Fruit fly (Drosophila melanogaster) whole organism, prepupa: ENCODE data around the gene SLC22A.

Source experiments
- Blimp-1 ChIP-seq: fragments of 200-800 bp; sonication (Bioruptor generic); optimal IDR thresholded peaks from 3 replicates; lab custom pipeline; 2017; ENCODE audit warnings: missing biosample characterization, missing genetic modification characterization, mild to moderate bottlenecking, moderate library complexity, missing genetic modification reagents
- CG10631 ChIP-seq: fragments of 200-800 bp; sonication (Bioruptor generic); optimal IDR thresholded peaks from 2 replicates; lab custom pipeline; 2016; ENCODE audit warnings: missing biosample characterization, missing genetic modification characterization
- CG11762 ChIP-seq: fragments of 200-800 bp; sonication (Bioruptor generic); optimal IDR thresholded peaks from 3 replicates; lab custom pipeline; 2016; ENCODE audit warnings: missing biosample characterization, missing genetic modification characterization; ENCODE audit not compliant: insufficient read depth
- CG6808 ChIP-seq: fragments of 200-800 bp; sonication (Bioruptor generic); optimal IDR thresholded peaks from 3 replicates; lab custom pipeline; 2017; ENCODE audit warnings: missing biosample characterization, missing genetic modification characterization, mild to moderate bottlenecking, moderate library complexity, missing genetic modification reagents
- CG8319 ChIP-seq: fragments of 200-800 bp; sonication (Bioruptor generic); optimal IDR thresholded peaks from 3 replicates; lab custom pipeline; 2016; ENCODE audit warnings: missing biosample characterization, missing genetic modification characterization
- Hr4 ChIP-seq: fragments of 200-800 bp; sonication (Bioruptor generic); optimal IDR thresholded peaks from 3 replicates; lab custom pipeline; 2016; ENCODE audit warnings: missing biosample characterization, missing genetic modification characterization
- Lpt ChIP-seq: fragments of 200-800 bp; sonication (Bioruptor generic); optimal IDR thresholded peaks from 3 replicates; lab custom pipeline; 2016; ENCODE audit warnings: missing biosample characterization, missing genetic modification characterization
- Sox14 ChIP-seq: fragments of 200-800 bp; sonication (Bioruptor generic); optimal IDR thresholded peaks from 3 replicates; lab custom pipeline; 2016; ENCODE audit warnings: missing biosample characterization, missing genetic modification characterization
- lz ChIP-seq: fragments of 200-800 bp; sonication (Bioruptor generic); optimal IDR thresholded peaks from 3 replicates; lab custom pipeline; 2016; ENCODE audit warnings: missing biosample characterization, missing genetic modification characterization

DNA sequence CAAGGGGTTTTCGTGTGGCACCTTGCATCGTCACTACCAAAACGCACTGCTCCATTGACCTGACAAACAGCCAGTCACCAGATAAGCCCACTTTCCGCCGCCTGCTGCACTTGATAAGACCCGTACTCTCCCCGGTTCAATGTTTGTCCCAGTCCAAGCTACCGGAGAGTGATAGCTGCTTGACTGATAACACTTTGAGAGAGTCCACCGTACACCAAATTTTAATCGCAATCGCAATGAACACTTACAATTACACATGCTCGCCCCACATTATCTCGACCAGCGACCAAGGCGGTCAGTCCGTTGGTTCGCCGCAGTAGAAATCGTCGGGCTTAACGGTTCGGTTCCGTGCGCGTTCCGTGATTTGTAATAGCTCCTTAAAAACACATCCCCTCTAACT is 37.2 kb downstream of the SLC22A start, which contains the start of gene P5CS:
- no peak for TF ChIP-seq lz (GFP tag; lab: Kevin White, UChicago)
- TF ChIP-seq Hr4 (GFP tag; lab: Kevin White, UChicago): no peak
- no peak for TF ChIP-seq Blimp-1 (GFP tag; lab: Kevin White, UChicago)
- TF ChIP-seq Sox14: no peak
- no peak for TF ChIP-seq Lpt (GFP tag; lab: Kevin White, UChicago)
- no peak for TF ChIP-seq CG10631 (GFP tag; lab: Kevin White, UChicago)
- TF ChIP-seq CG6808: no peak
- TF ChIP-seq CG11762 (GFP tag; lab: Kevin White, UChicago): no peak
- TF ChIP-seq CG8319 (GFP tag; lab: Kevin White, UChicago): no peak
